Worm (Caenorhabditis elegans) whole organism, L1 larva: Measurements from ENCODE around the gene vha-13.

Experiments
- ceh-82 ChIP-seq, 3 experiments: fragments of 150-350 bp in 1 of 3; sonication (generic microtip) in 2 of 3; optimal IDR thresholded peaks; 2 replicates each; lab custom pipeline; 2014 to 2017; ENCODE audit warnings: missing biosample characterization in 3 of 3, missing genetic modification characterization in 3 of 3
- egl-27 ChIP-seq, 2 experiments: fragments of 150-350 bp in 1 of 2; sonication (generic microtip); optimal IDR thresholded peaks; 3 replicates each; lab custom pipeline; 2017 to 2018; ENCODE audit warnings: missing biosample characterization in 2 of 2, missing genetic modification characterization in 2 of 2, missing genetic modification reagents in 2 of 2
- elt-3 ChIP-seq, 6 experiments: fragments of 150-350 bp in 1 of 6; sonication (generic microtip); optimal IDR thresholded peaks; 2 replicates each; lab custom pipeline; 2017 to 2018; ENCODE audit warnings: missing biosample characterization in 6 of 6, missing genetic modification characterization in 6 of 6, inconsistent platforms in 1 of 6
- fos-1 ChIP-seq: fragments of 150-350 bp; optimal IDR thresholded peaks from 2 replicates; lab custom pipeline; 2014; ENCODE audit warnings: missing biosample characterization, missing genetic modification characterization
- hlh-4 ChIP-seq: sonication (generic microtip); optimal IDR thresholded peaks from 2 replicates; lab custom pipeline; 2016; ENCODE audit warnings: mild to moderate bottlenecking, missing genetic modification characterization, missing compliant biosample characterization
- jun-1 ChIP-seq: fragments of 150-350 bp; optimal IDR thresholded peaks from 2 replicates; lab custom pipeline; 2014; ENCODE audit warnings: missing biosample characterization, missing genetic modification reagents, missing genetic modification characterization
- lin-15B ChIP-seq: fragments of 150-350 bp; sonication (generic microtip); optimal IDR thresholded peaks from 3 replicates; lab custom pipeline; 2014; ENCODE audit warnings: missing biosample characterization, missing genetic modification characterization
- mdl-1 ChIP-seq, 2 experiments: fragments of 150-350 bp; optimal IDR thresholded peaks; 2 replicates each; lab custom pipeline; 2014 to 2017; ENCODE audit warnings: missing biosample characterization in 2 of 2, missing genetic modification characterization in 2 of 2, inconsistent platforms in 1 of 2
- mep-1 ChIP-seq: fragments of 150-350 bp; optimal IDR thresholded peaks from 2 replicates; lab custom pipeline; 2014; ENCODE audit warnings: missing biosample characterization, missing genetic modification characterization
- nhr-71 ChIP-seq: sonication (generic microtip); optimal IDR thresholded peaks from 2 replicates; lab custom pipeline; 2016; ENCODE audit warnings: mild to moderate bottlenecking, missing genetic modification characterization, moderate library complexity, missing compliant biosample characterization
- nhr-77 ChIP-seq: fragments of 150-350 bp; optimal IDR thresholded peaks from 2 replicates; lab custom pipeline; 2014; ENCODE audit warnings: missing biosample characterization, missing genetic modification characterization
- nhr-85 ChIP-seq: sonication (generic microtip); peaks from one replicate; lab custom pipeline; 2016; ENCODE audit warnings: missing genetic modification characterization, inconsistent platforms, missing compliant biosample characterization
- rnt-1 ChIP-seq: sonication (generic microtip); optimal IDR thresholded peaks from 2 replicates; lab custom pipeline; 2016; ENCODE audit warnings: mild to moderate bottlenecking, missing genetic modification characterization, moderate library complexity, missing compliant biosample characterization
- unc-62 ChIP-seq: fragments of 150-350 bp; optimal IDR thresholded peaks from 2 replicates; lab custom pipeline; 2014; ENCODE audit warnings: missing biosample characterization, missing genetic modification reagents, missing genetic modification characterization

- TF ChIP-seq ceh-82 (tag; optimal IDR thresholded peaks at IDR 0.05; lab: Kevin White, UChicago) (no peak), unc-62 (no peak), nhr-71 (tag; lab: Kevin White, UChicago) (peak; percentile 60), elt-3 (tag; optimal IDR thresholded peaks at IDR 0.05; lab: Kevin White, UChicago) (no peak), mdl-1 (tag; optimal IDR thresholded peaks at IDR 0.05; lab: Kevin White, UChicago) (no peak), mep-1 (tag; lab: Kevin White, UChicago) (no peak), nhr-77 (tag; lab: Kevin White, UChicago) (no peak), jun-1 (tag; lab: Kevin White, UChicago) (no peak), egl-27 (tag; optimal IDR thresholded peaks at IDR 0.05; lab: Kevin White, UChicago) (no peak), nhr-85 (no peak), rnt-1 (tag; lab: Kevin White, UChicago) (peak; percentile 11), fos-1 (tag; lab: Kevin White, UChicago) (no peak), lin-15B (tag; lab: Kevin White, UChicago) (no peak), hlh-4 (tag; lab: Kevin White, UChicago) (no peak)
Observed at ce11 chrV:14354258-14354877, 2.9 kb downstream of the vha-13 start, which contains the start of gene Y49A3A.3.
